Worm (Caenorhabditis elegans) whole organism, L2 larva: ENCODE data around the gene npp-23.

Source experiments
- lin-13 ChIP-seq: fragments of 150-350 bp; optimal IDR thresholded peaks from 2 replicates; lab custom pipeline; 2014; ENCODE audit warnings: missing biosample characterization, missing genetic modification reagents, missing genetic modification characterization
- mab-5 ChIP-seq: fragments of 150-350 bp; optimal IDR thresholded peaks from 2 replicates; lab custom pipeline; 2014; ENCODE audit warnings: missing biosample characterization, missing genetic modification characterization
- mdl-1 ChIP-seq, 2 experiments: fragments of 150-350 bp in 1 of 2; sonication (generic microtip) in 1 of 2; optimal IDR thresholded peaks; 2 replicates each; lab custom pipeline; 2017; ENCODE audit warnings: missing biosample characterization in 2 of 2, missing genetic modification characterization in 2 of 2
- nhr-12 ChIP-seq: fragments of 150-350 bp; optimal IDR thresholded peaks from 2 replicates; lab custom pipeline; 2014; ENCODE audit warnings: missing biosample characterization, missing genetic modification characterization
- nhr-77 ChIP-seq: fragments of 150-350 bp; optimal IDR thresholded peaks from 2 replicates; lab custom pipeline; 2014; ENCODE audit warnings: missing biosample characterization, missing genetic modification characterization
- ztf-1 ChIP-seq: fragments of 200-800 bp; sonication (Bioruptor generic); conservative IDR thresholded peaks from 2 replicates; pipeline ENCODE4 v1.3.6; 2022; ENCODE audit warnings: missing genetic modification characterization, missing compliant biosample characterization

DNA sequence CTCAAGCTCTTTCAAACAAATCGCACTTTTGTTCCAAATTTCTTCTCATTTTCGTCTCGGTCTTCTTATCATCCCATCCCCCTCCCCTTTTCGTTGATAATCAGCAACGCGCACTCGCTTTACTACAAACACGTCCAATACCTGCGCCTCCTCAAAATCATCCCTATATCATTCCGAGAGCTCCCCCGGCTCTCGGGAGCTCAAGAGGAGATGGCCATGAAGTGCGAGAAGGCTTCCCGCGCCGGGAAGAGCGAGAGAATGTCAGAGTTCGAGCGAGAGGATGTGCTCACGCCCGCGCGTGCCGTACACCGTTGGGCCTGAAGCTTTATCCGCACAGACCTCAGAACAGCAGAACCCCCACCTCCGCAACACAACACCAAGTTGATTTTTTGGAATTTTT is 18.7 kb downstream of the npp-23 start:
- TF ChIP-seq mdl-1 (tag; optimal IDR thresholded peaks at IDR 0.05; lab: Kevin White, UChicago) (no peak), nhr-12 (tag; lab: Kevin White, UChicago) (no peak), mab-5 (tag; lab: Kevin White, UChicago) (no peak), lin-13 (GFP tag; lab: Kevin White, UChicago) (no peak), ztf-1 (no peak), nhr-77 (no peak)
